Worm (Caenorhabditis elegans) whole organism, late embryonic: Measurements from ENCODE around the gene ets-6.

Source experiments
- elt-2 ChIP-seq: sonication (generic microtip); optimal IDR thresholded peaks from 2 replicates; lab custom pipeline; 2016; ENCODE audit warnings: missing genetic modification reagents, missing genetic modification characterization, missing compliant biosample characterization
- rnt-1 ChIP-seq: sonication (generic microtip); optimal IDR thresholded peaks from 2 replicates; lab custom pipeline; 2016; ENCODE audit warnings: missing genetic modification characterization, missing compliant biosample characterization
- ztf-16 ChIP-seq: sonication (generic microtip); optimal IDR thresholded peaks from 2 replicates; lab custom pipeline; 2017; ENCODE audit warnings: missing genetic modification characterization, missing compliant biosample characterization

ce11 chrV:7587637-7588036 is 7.3 kb upstream of the ets-6 start, which contains the start of the genes F19F10.11 and C50E3.5:
- TF ChIP-seq rnt-1 (tag; lab: Kevin White, UChicago): no peak
- TF ChIP-seq elt-2: no peak
- TF ChIP-seq ztf-16: no peak
